Fruit fly (Drosophila melanogaster) whole organism, prepupa: Measurements from ENCODE around the gene CG17129.
A peak's percentile ranks its signal among the peaks of the same experiment; 100 is the strongest.

Experiments
- Blimp-1 ChIP-seq: fragments of 200-800 bp; sonication (Bioruptor generic); optimal IDR thresholded peaks from 3 replicates; lab custom pipeline; 2017; ENCODE audit warnings: missing biosample characterization, missing genetic modification characterization, mild to moderate bottlenecking, moderate library complexity, missing genetic modification reagents
- CG10669 ChIP-seq: fragments of 200-800 bp; sonication (Bioruptor generic); optimal IDR thresholded peaks from 3 replicates; lab custom pipeline; 2018; ENCODE audit warnings: missing biosample characterization, mild to moderate bottlenecking, missing genetic modification characterization, moderate library complexity
- CG11294 ChIP-seq: fragments of 200-800 bp; sonication (Bioruptor generic); IDR thresholded peaks from 2 replicates; pipeline ENCODE4 v1.3.6; 2022; ENCODE audit warnings: missing biosample characterization, missing genetic modification characterization
- CG11762 ChIP-seq: fragments of 200-800 bp; sonication (Bioruptor generic); optimal IDR thresholded peaks from 3 replicates; lab custom pipeline; 2016; ENCODE audit warnings: missing biosample characterization, missing genetic modification characterization; ENCODE audit not compliant: insufficient read depth
- CG11902 ChIP-seq: fragments of 200-800 bp; sonication (Bioruptor generic); optimal IDR thresholded peaks from 3 replicates; lab custom pipeline; 2016; ENCODE audit warnings: missing biosample characterization, missing genetic modification characterization
- CG15336 ChIP-seq: fragments of 200-800 bp; sonication (Bioruptor generic); IDR thresholded peaks from 2 replicates; pipeline ENCODE4 v1.3.6; 2022; ENCODE audit warnings: missing biosample characterization, missing genetic modification characterization
- CG1621 ChIP-seq: fragments of 200-800 bp; sonication (Bioruptor generic); optimal IDR thresholded peaks from 3 replicates; lab custom pipeline; 2018; ENCODE audit warnings: missing biosample characterization, mild to moderate bottlenecking, missing genetic modification characterization
- CG16779 ChIP-seq: fragments of 200-800 bp; sonication (Bioruptor generic); optimal IDR thresholded peaks from 3 replicates; lab custom pipeline; 2017; ENCODE audit warnings: missing biosample characterization, mild to moderate bottlenecking, missing genetic modification characterization
- CG3032 ChIP-seq: fragments of 200-800 bp; optimal IDR thresholded peaks from 2 replicates; lab custom pipeline; 2019; ENCODE audit warnings: missing biosample characterization, mild to moderate bottlenecking, missing genetic modification characterization, moderate library complexity
- CG31627 ChIP-seq: fragments of 200-800 bp; sonication (Bioruptor generic); optimal IDR thresholded peaks from 3 replicates; lab custom pipeline; 2016; ENCODE audit warnings: missing biosample characterization, missing genetic modification characterization
- CG32006 ChIP-seq: fragments of 200-800 bp; sonication (Bioruptor generic); optimal IDR thresholded peaks from 3 replicates; lab custom pipeline; 2017; ENCODE audit warnings: missing biosample characterization, mild to moderate bottlenecking, missing genetic modification characterization
- CG34406 ChIP-seq: fragments of 200-800 bp; sonication (Bioruptor generic); optimal IDR thresholded peaks from 3 replicates; lab custom pipeline; 2016; ENCODE audit warnings: missing biosample characterization, missing genetic modification characterization
- CG3919 ChIP-seq: fragments of 200-800 bp; sonication (Bioruptor generic); optimal IDR thresholded peaks from 3 replicates; lab custom pipeline; 2016; ENCODE audit warnings: missing biosample characterization, missing genetic modification characterization
- CG4318 ChIP-seq: fragments of 200-800 bp; sonication (Bioruptor generic); optimal IDR thresholded peaks from 3 replicates; lab custom pipeline; 2017; ENCODE audit warnings: missing biosample characterization, mild to moderate bottlenecking, missing genetic modification characterization
- CG6854 ChIP-seq: fragments of 200-800 bp; sonication (Bioruptor generic); optimal IDR thresholded peaks from 2 replicates; lab custom pipeline; 2017; ENCODE audit warnings: missing biosample characterization, mild to moderate bottlenecking, missing genetic modification characterization
- CG8319 ChIP-seq: fragments of 200-800 bp; sonication (Bioruptor generic); optimal IDR thresholded peaks from 3 replicates; lab custom pipeline; 2016; ENCODE audit warnings: missing biosample characterization, missing genetic modification characterization
- CG8632 ChIP-seq: fragments of 200-800 bp; sonication (Bioruptor generic); optimal IDR thresholded peaks from 3 replicates; lab custom pipeline; 2016; ENCODE audit warnings: missing biosample characterization, missing genetic modification characterization
- Eip93F ChIP-seq: fragments of 200-800 bp; sonication (Bioruptor generic); optimal IDR thresholded peaks from 2 replicates; lab custom pipeline; 2016; ENCODE audit warnings: missing biosample characterization, mild to moderate bottlenecking, missing genetic modification characterization
- Ets96B ChIP-seq: fragments of 200-800 bp; optimal IDR thresholded peaks from 2 replicates; lab custom pipeline; 2019; ENCODE audit warnings: missing biosample characterization, mild to moderate bottlenecking, missing genetic modification characterization, moderate library complexity
- Gug ChIP-seq: fragments of 200-800 bp; sonication (Bioruptor generic); IDR thresholded peaks from 2 replicates; pipeline ENCODE4 v1.3.6; 2022; ENCODE audit warnings: missing biosample characterization, missing genetic modification characterization
- Hr38 ChIP-seq: sonication (Bioruptor generic); optimal IDR thresholded peaks from 2 replicates; lab custom pipeline; 2016; ENCODE audit warnings: missing biosample characterization, missing genetic modification characterization
- Hr39 ChIP-seq: fragments of 200-800 bp; sonication (Bioruptor generic); optimal IDR thresholded peaks from 2 replicates; lab custom pipeline; 2016; ENCODE audit warnings: missing biosample characterization, missing genetic modification characterization
- Lpt ChIP-seq: fragments of 200-800 bp; sonication (Bioruptor generic); optimal IDR thresholded peaks from 3 replicates; lab custom pipeline; 2016; ENCODE audit warnings: missing biosample characterization, missing genetic modification characterization
- OdsH ChIP-seq: fragments of 200-800 bp; sonication (Bioruptor generic); optimal IDR thresholded peaks from 3 replicates; lab custom pipeline; 2016; ENCODE audit warnings: missing biosample characterization, missing genetic modification characterization
- Sox102F ChIP-seq: fragments of 200-800 bp; sonication (Bioruptor generic); optimal IDR thresholded peaks from 2 replicates; lab custom pipeline; 2016; ENCODE audit warnings: missing biosample characterization, mild to moderate bottlenecking, missing genetic modification characterization
- Sox14 ChIP-seq: fragments of 200-800 bp; sonication (Bioruptor generic); optimal IDR thresholded peaks from 3 replicates; lab custom pipeline; 2016; ENCODE audit warnings: missing biosample characterization, missing genetic modification characterization
- Sox15 ChIP-seq: fragments of 200-800 bp; sonication (Bioruptor generic); optimal IDR thresholded peaks from 3 replicates; lab custom pipeline; 2016; ENCODE audit warnings: missing biosample characterization, missing genetic modification characterization
- acj6 ChIP-seq: fragments of 200-800 bp; sonication (Bioruptor generic); optimal IDR thresholded peaks from 3 replicates; lab custom pipeline; 2016; ENCODE audit warnings: missing biosample characterization, missing genetic modification characterization
- cyc ChIP-seq: fragments of 200-800 bp; sonication (Bioruptor generic); optimal IDR thresholded peaks from 3 replicates; lab custom pipeline; 2016; ENCODE audit warnings: missing biosample characterization, missing genetic modification characterization
- dac ChIP-seq: fragments of 200-800 bp; sonication (Bioruptor generic); optimal IDR thresholded peaks from 2 replicates; lab custom pipeline; 2017; ENCODE audit warnings: missing biosample characterization, mild to moderate bottlenecking, missing genetic modification characterization
- dsx ChIP-seq: fragments of 200-800 bp; optimal IDR thresholded peaks from 3 replicates; lab custom pipeline; 2019; ENCODE audit warnings: missing biosample characterization, mild to moderate bottlenecking, missing genetic modification characterization, moderate library complexity; ENCODE audit not compliant: poor library complexity, severe bottlenecking
- esn ChIP-seq: fragments of 200-800 bp; sonication (Bioruptor generic); optimal IDR thresholded peaks from 2 replicates; lab custom pipeline; 2016; ENCODE audit warnings: missing biosample characterization, mild to moderate bottlenecking, missing genetic modification characterization, moderate library complexity
- fd59A ChIP-seq: fragments of 200-800 bp; sonication (Bioruptor generic); optimal IDR thresholded peaks from 2 replicates; lab custom pipeline; 2017; ENCODE audit warnings: missing biosample characterization, mild to moderate bottlenecking, missing genetic modification characterization, missing genetic modification reagents
- fd85E ChIP-seq: fragments of 200-800 bp; sonication (Bioruptor generic); optimal IDR thresholded peaks from 3 replicates; lab custom pipeline; 2016; ENCODE audit warnings: missing biosample characterization, missing genetic modification characterization
- fkh ChIP-seq: fragments of 200-800 bp; sonication (Bioruptor generic); optimal IDR thresholded peaks from 3 replicates; lab custom pipeline; 2017; ENCODE audit warnings: missing biosample characterization, mild to moderate bottlenecking, missing genetic modification characterization, moderate library complexity
- pdm3 ChIP-seq: fragments of 200-800 bp; sonication (Bioruptor generic); optimal IDR thresholded peaks from 3 replicates; lab custom pipeline; 2016; ENCODE audit warnings: missing biosample characterization, missing genetic modification characterization
- spab ChIP-seq: fragments of 200-800 bp; sonication (Bioruptor generic); optimal IDR thresholded peaks from 2 replicates; lab custom pipeline; 2017; ENCODE audit warnings: missing biosample characterization, mild to moderate bottlenecking, missing genetic modification characterization, missing genetic modification reagents
- ss ChIP-seq, 2 experiments: fragments of 200-800 bp; sonication (Bioruptor generic); optimal IDR thresholded peaks; 2 replicates in 1 of 2; 3 replicates in 1 of 2; lab custom pipeline; 2017 to 2018; ENCODE audit warnings: mild to moderate bottlenecking in 2 of 2, missing biosample characterization in 2 of 2, missing genetic modification characterization in 2 of 2, moderate library complexity in 1 of 2
- svp ChIP-seq: fragments of 200-800 bp; sonication (Bioruptor generic); peaks from one replicate; lab custom pipeline; 2016; ENCODE audit warnings: missing biosample characterization, missing genetic modification characterization

CG17129 gene

dm6 chr3L:711839-712553 lies 31.9 kb upstream of the CG17129 start, which contains the start of gene CG13896 (continued):
- peak; percentile 86 for TF ChIP-seq esn (GFP tag; lab: Kevin White, UChicago)
- peak; percentile 41 for TF ChIP-seq spab
- TF ChIP-seq dsx (GFP tag; lab: Kevin White, UChicago), result peak; percentile 46
- peak; percentile 90 for TF ChIP-seq Hr39 (GFP tag; lab: Kevin White, UChicago)
- peak; percentile 63 for TF ChIP-seq CG34406
- peak; percentile 84 for TF ChIP-seq CG3919 (GFP tag; lab: Kevin White, UChicago)
- TF ChIP-seq CG4318, result no peak
- TF ChIP-seq acj6 (GFP tag; lab: Kevin White, UChicago), result peak; percentile 77
- TF ChIP-seq Eip93F (GFP tag; lab: Kevin White, UChicago), result no peak
- TF ChIP-seq CG11902 (GFP tag; lab: Kevin White, UChicago), result peak; percentile 65
- peak; percentile 31 for TF ChIP-seq CG8632 (GFP tag; lab: Kevin White, UChicago)
- TF ChIP-seq CG11294 (GFP tag; lab: Robert Waterston, UW), result no peak
- TF ChIP-seq CG10669, result peak; percentile 72
- peak; percentile 7 to 20 for TF ChIP-seq ss (GFP tag; optimal IDR thresholded peaks at IDR 0.05; lab: Kevin White, UChicago)
- TF ChIP-seq Sox102F (GFP tag; lab: Kevin White, UChicago), result peak; percentile 79
- TF ChIP-seq Sox14 (GFP tag; lab: Kevin White, UChicago), result peak; percentile 74
- TF ChIP-seq Hr38 (GFP tag; lab: Kevin White, UChicago), result no peak
- TF ChIP-seq Ets96B (tag; lab: Kevin White, UChicago), result peak; percentile 71
- TF ChIP-seq Lpt (GFP tag; lab: Kevin White, UChicago), result peak; percentile 16
- TF ChIP-seq Blimp-1, result peak; percentile 23
- peak; percentile 3 for TF ChIP-seq fd59A (GFP tag; lab: Kevin White, UChicago)
- TF ChIP-seq fkh (GFP tag; lab: Kevin White, UChicago), result peak; percentile 57
- TF ChIP-seq CG11762 (GFP tag; lab: Kevin White, UChicago), result peak; percentile 57
- TF ChIP-seq CG31627 (GFP tag; lab: Kevin White, UChicago), result peak; percentile 91
- TF ChIP-seq CG8319, result peak; percentile 62
- peak; percentile 77 for TF ChIP-seq OdsH (GFP tag; lab: Kevin White, UChicago)
- peak; percentile 37 for TF ChIP-seq CG32006 (GFP tag; lab: Kevin White, UChicago)
- peak; percentile 87 for TF ChIP-seq cyc (GFP tag; lab: Kevin White, UChicago)
- TF ChIP-seq CG6854 (GFP tag; lab: Kevin White, UChicago), result peak; percentile 20
- peak; percentile 82 for TF ChIP-seq pdm3 (GFP tag; lab: Kevin White, UChicago)

- TF ChIP-seq esn (GFP tag; lab: Kevin White, UChicago) (peak; percentile 11), svp (GFP tag; lab: Kevin White, UChicago) (peak; percentile 35), fd85E (GFP tag; lab: Kevin White, UChicago) (no peak), fkh (GFP tag; lab: Kevin White, UChicago) (peak; percentile 16)
Observed at dm6 chr3L:710345-710822, 30.3 kb upstream of the CG17129 start, which contains the start of gene CkIIalpha-i3. CkIIalpha-i3 (minus strand) TSS chr3L:710607.

DNA sequence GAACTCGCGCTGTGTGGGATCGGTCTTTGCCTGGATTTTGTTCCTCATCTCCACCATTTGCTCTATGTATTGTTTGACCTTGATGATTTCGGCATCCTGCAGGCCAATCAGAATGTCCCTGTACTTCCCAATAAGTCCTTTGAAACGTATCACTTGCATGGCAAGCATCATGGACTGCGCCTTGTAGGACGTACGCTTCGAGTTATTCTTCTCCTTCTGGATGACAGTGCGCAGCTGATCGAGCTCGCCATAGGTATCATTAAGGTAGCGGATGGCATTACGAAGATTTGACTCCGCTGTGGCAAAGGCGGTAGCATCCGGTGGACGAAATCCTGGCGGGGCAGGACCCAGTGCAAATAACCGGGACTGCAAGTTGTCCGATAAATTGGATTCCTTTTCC lies 29.8 kb upstream of the CG17129 start:
- TF ChIP-seq acj6 (GFP tag; lab: Kevin White, UChicago), result no peak
- TF ChIP-seq CG16779, result no peak
- no peak for TF ChIP-seq CG3032 (tag; lab: Kevin White, UChicago)
- no peak for TF ChIP-seq CG10669
- no peak for TF ChIP-seq Sox14 (GFP tag; lab: Kevin White, UChicago)
- TF ChIP-seq CG15336 (GFP tag; lab: Robert Waterston, UW), result no peak
- no peak for TF ChIP-seq CG11762 (GFP tag; lab: Kevin White, UChicago)
- no peak for TF ChIP-seq fkh (GFP tag; lab: Kevin White, UChicago)
- no peak for TF ChIP-seq Sox15 (GFP tag; lab: Kevin White, UChicago)
- TF ChIP-seq Gug (GFP tag; lab: Robert Waterston, UW), result no peak
- no peak for TF ChIP-seq CG8632 (GFP tag; lab: Kevin White, UChicago)
- TF ChIP-seq dac, result no peak
- no peak for TF ChIP-seq CG1621 (tag; lab: Kevin White, UChicago)
- no peak for TF ChIP-seq spab
- no peak for TF ChIP-seq Eip93F (GFP tag; lab: Kevin White, UChicago)
